Worm (Caenorhabditis elegans) whole organism, L4 larva: ENCODE measurements around the gene cyn-13.

Source experiments
- F49E8.2 ChIP-seq: sonication (generic microtip); optimal IDR thresholded peaks from 2 replicates; lab custom pipeline; 2016; ENCODE audit warnings: missing compliant biosample characterization, mild to moderate bottlenecking, missing genetic modification characterization, borderline replicate concordance
- Y5F2A.4 ChIP-seq: fragments of 200-800 bp; sonication (Bioruptor generic); optimal IDR thresholded peaks from 2 replicates; lab custom pipeline; 2018; ENCODE audit warnings: mild to moderate bottlenecking, missing genetic modification characterization, missing compliant biosample characterization
- ZK546.5 ChIP-seq, 2 experiments: sonication (generic microtip); optimal IDR thresholded peaks; 2 replicates each; lab custom pipeline; 2017; ENCODE audit warnings: missing biosample characterization in 2 of 2, missing genetic modification characterization in 2 of 2
- aha-1 ChIP-seq: fragments of 150-350 bp; peaks from one replicate; lab custom pipeline; 2014; ENCODE audit warnings: missing biosample characterization, missing genetic modification characterization
- ama-1 ChIP-seq: fragments of 150-350 bp; optimal IDR thresholded peaks from 2 replicates; lab custom pipeline; 2014; ENCODE audit warnings: inconsistent platforms, mixed read lengths
- arid-1 ChIP-seq: fragments of 200-800 bp; sonication (Bioruptor generic); conservative IDR thresholded peaks from 2 replicates; pipeline ENCODE4 v1.3.6; 2022; ENCODE audit warnings: missing genetic modification reagents, missing genetic modification characterization, missing compliant biosample characterization
- ceh-32 ChIP-seq: sonication (generic microtip); optimal IDR thresholded peaks from 2 replicates; lab custom pipeline; 2016; ENCODE audit warnings: mild to moderate bottlenecking, missing genetic modification characterization, missing compliant biosample characterization; ENCODE audit not compliant: poor library complexity
- daf-16 ChIP-seq, 3 experiments: sonication (generic microtip); optimal IDR thresholded peaks; 2 replicates each; lab custom pipeline; 2016 to 2017; ENCODE audit warnings: missing genetic modification characterization in 3 of 3, missing genetic modification reagents in 3 of 3, mild to moderate bottlenecking in 2 of 3, missing compliant biosample characterization in 2 of 3, missing biosample characterization in 1 of 3, moderate library complexity in 1 of 3
- daf-19 ChIP-seq: fragments of 200-800 bp; sonication (Bioruptor generic); conservative IDR thresholded peaks from 2 replicates; pipeline ENCODE4 v1.3.6; 2022; ENCODE audit warnings: missing genetic modification characterization, missing compliant biosample characterization
- dmd-8 ChIP-seq: fragments of 200-800 bp; sonication (Bioruptor generic); IDR thresholded peaks from 2 replicates; pipeline ENCODE4 v1.3.6; 2022; ENCODE audit warnings: missing genetic modification characterization, missing compliant biosample characterization
- dpl-1 ChIP-seq: fragments of 150-350 bp; optimal IDR thresholded peaks from 2 replicates; lab custom pipeline; 2014; ENCODE audit warnings: missing biosample characterization, missing genetic modification reagents, missing genetic modification characterization
- duxl-1 ChIP-seq: sonication (generic microtip); optimal IDR thresholded peaks from 2 replicates; lab custom pipeline; 2016; ENCODE audit warnings: mild to moderate bottlenecking, missing genetic modification characterization, moderate library complexity, missing compliant biosample characterization; ENCODE audit not compliant: poor library complexity
- egl-43 ChIP-seq: fragments of 200-800 bp; sonication (Bioruptor generic); IDR thresholded peaks from 2 replicates; pipeline ENCODE4 v1.3.6; 2022; ENCODE audit warnings: missing genetic modification reagents, missing genetic modification characterization, missing compliant biosample characterization
- hif-1 ChIP-seq, 2 experiments: sonication (generic microtip); optimal IDR thresholded peaks; 2 replicates each; lab custom pipeline; 2016 to 2017; ENCODE audit warnings: missing compliant biosample characterization in 2 of 2, missing genetic modification characterization in 2 of 2, missing genetic modification reagents in 2 of 2, missing genotype in 2 of 2, mild to moderate bottlenecking in 1 of 2
- hlh-30 ChIP-seq: sonication (generic microtip); optimal IDR thresholded peaks from 2 replicates; lab custom pipeline; 2017; ENCODE audit warnings: antibody characterized with exemption, mild to moderate bottlenecking, missing genetic modification characterization, missing compliant biosample characterization; ENCODE audit not compliant: insufficient read depth
- lim-7 ChIP-seq: fragments of 200-800 bp; sonication (Bioruptor generic); IDR thresholded peaks from 2 replicates; pipeline ENCODE4 v1.3.6; 2022; ENCODE audit warnings: missing genetic modification characterization, missing compliant biosample characterization
- lin-1 ChIP-seq: fragments of 200-800 bp; sonication (Bioruptor generic); IDR thresholded peaks from 2 replicates; pipeline ENCODE4 v1.3.6; 2022; ENCODE audit warnings: missing genetic modification reagents, missing genetic modification characterization, missing compliant biosample characterization
- lin-38 ChIP-seq: fragments of 200-800 bp; sonication (Bioruptor generic); IDR thresholded peaks from 2 replicates; pipeline ENCODE4 v1.3.6; 2022; ENCODE audit warnings: missing genetic modification reagents, missing genetic modification characterization, missing compliant biosample characterization
- lir-3 ChIP-seq: sonication (generic microtip); optimal IDR thresholded peaks from 2 replicates; lab custom pipeline; 2016; ENCODE audit warnings: mild to moderate bottlenecking, missing genetic modification characterization, missing compliant biosample characterization
- madf-5 ChIP-seq, 2 experiments: fragments of 200-800 bp; sonication (Bioruptor generic); IDR thresholded peaks; 2 replicates each; pipeline ENCODE4 v1.3.6; 2022; ENCODE audit warnings: missing compliant biosample characterization in 2 of 2, missing genetic modification characterization in 2 of 2
- madf-9 ChIP-seq: fragments of 200-800 bp; sonication (Bioruptor generic); conservative IDR thresholded peaks from 2 replicates; pipeline ENCODE4 v1.3.6; 2022; ENCODE audit warnings: missing genetic modification reagents, missing genetic modification characterization, missing compliant biosample characterization
- mes-2 ChIP-seq: sonication (generic microtip); optimal IDR thresholded peaks from 2 replicates; lab custom pipeline; 2016; ENCODE audit warnings: missing genotype, mild to moderate bottlenecking, missing genetic modification characterization, missing compliant biosample characterization; ENCODE audit not compliant: poor library complexity, severe bottlenecking
- nhr-237 ChIP-seq: sonication (generic microtip); optimal IDR thresholded peaks from 2 replicates; lab custom pipeline; 2017; ENCODE audit warnings: missing biosample characterization, missing genetic modification characterization
- nhr-25 ChIP-seq: sonication (generic microtip); optimal IDR thresholded peaks from 2 replicates; lab custom pipeline; 2017; ENCODE audit warnings: missing genetic modification characterization, mild to moderate bottlenecking, missing compliant biosample characterization, antibody characterized with exemption, moderate library complexity, borderline replicate concordance; ENCODE audit not compliant: insufficient read depth
- nhr-28 ChIP-seq: fragments of 150-350 bp; optimal IDR thresholded peaks from 2 replicates; lab custom pipeline; 2014; ENCODE audit warnings: missing biosample characterization, missing genetic modification characterization
- nhr-41 ChIP-seq: fragments of 200-800 bp; sonication (Bioruptor generic); IDR thresholded peaks from 2 replicates; pipeline ENCODE4 v1.3.6; 2022; ENCODE audit warnings: missing genetic modification reagents, missing genetic modification characterization, missing compliant biosample characterization
- nhr-48 ChIP-seq: sonication (generic microtip); optimal IDR thresholded peaks from 2 replicates; lab custom pipeline; 2016; ENCODE audit warnings: mild to moderate bottlenecking, missing genetic modification characterization, missing compliant biosample characterization
- nhr-76 ChIP-seq: fragments of 150-350 bp; optimal IDR thresholded peaks from 2 replicates; lab custom pipeline; 2014; ENCODE audit warnings: missing biosample characterization, missing genetic modification characterization
- nhr-77 ChIP-seq: fragments of 150-350 bp; optimal IDR thresholded peaks from 2 replicates; lab custom pipeline; 2014; ENCODE audit warnings: missing biosample characterization, missing genetic modification characterization
- pha-4 ChIP-seq, 2 experiments: fragments of 150-350 bp in 1 of 2; fragments of 200-800 bp in 1 of 2; sonication (Bioruptor generic) in 1 of 2; IDR thresholded peaks in 1 of 2; optimal IDR thresholded peaks in 1 of 2; 2 replicates each; pipeline versions ENCODE4 v1.3.6 to Lab custom; 2014 to 2022; ENCODE audit warnings: missing genetic modification characterization in 2 of 2, missing genetic modification reagents in 2 of 2, missing biosample characterization in 1 of 2, missing compliant biosample characterization in 1 of 2
- rbr-2 ChIP-seq: sonication (generic microtip); optimal IDR thresholded peaks from 2 replicates; lab custom pipeline; 2016; ENCODE audit warnings: missing genotype, missing genetic modification characterization, missing compliant biosample characterization
- sdz-12 ChIP-seq: fragments of 200-800 bp; sonication (Bioruptor generic); optimal IDR thresholded peaks from 2 replicates; lab custom pipeline; 2018; ENCODE audit warnings: mild to moderate bottlenecking, missing genetic modification characterization, missing compliant biosample characterization
- skn-1 ChIP-seq: fragments of 150-350 bp; optimal IDR thresholded peaks from 2 replicates; lab custom pipeline; 2014; ENCODE audit warnings: missing biosample characterization, missing genetic modification characterization
- spr-1 ChIP-seq: sonication (generic microtip); optimal IDR thresholded peaks from 2 replicates; lab custom pipeline; 2016; ENCODE audit warnings: mild to moderate bottlenecking, missing genetic modification characterization, missing compliant biosample characterization
- unc-130 ChIP-seq: sonication (generic microtip); optimal IDR thresholded peaks from 2 replicates; lab custom pipeline; 2016; ENCODE audit warnings: missing genetic modification reagents, missing genetic modification characterization, missing compliant biosample characterization
- unc-62 ChIP-seq, 3 experiments: fragments of 150-350 bp in 1 of 3; sonication (generic microtip); optimal IDR thresholded peaks in 2 of 3; peaks in 1 of 3; 1 replicate in 1 of 3; 2 replicates in 2 of 3; lab custom pipeline; 2014 to 2017; ENCODE audit warnings: missing biosample characterization in 3 of 3, missing genetic modification characterization in 3 of 3, missing genetic modification reagents in 3 of 3, missing genotype in 1 of 3
- vab-7 ChIP-seq: fragments of 200-800 bp; sonication (Bioruptor generic); IDR thresholded peaks from 2 replicates; pipeline ENCODE4 v1.3.6; 2022; ENCODE audit warnings: missing genetic modification reagents, missing genetic modification characterization, missing compliant biosample characterization
- zfp-2 ChIP-seq: sonication (generic microtip); optimal IDR thresholded peaks from 2 replicates; lab custom pipeline; 2016; ENCODE audit warnings: mild to moderate bottlenecking, missing genetic modification characterization, missing compliant biosample characterization
- zip-2 ChIP-seq: fragments of 150-350 bp; optimal IDR thresholded peaks from 2 replicates; lab custom pipeline; 2014; ENCODE audit warnings: missing biosample characterization, missing genetic modification characterization

Gene cyn-13

ce11 chrIV:17103116-17103515 lies 13.3 kb downstream of the cyn-13 start:
- no peak for TF ChIP-seq Y5F2A.4 (GFP tag; lab: Kevin White, UChicago)
- TF ChIP-seq nhr-237 (tag; lab: Kevin White, UChicago), result no peak
- TF ChIP-seq ceh-32 (tag; lab: Kevin White, UChicago), result no peak
- TF ChIP-seq aha-1 (tag; lab: Kevin White, UChicago), result peak; percentile 77
- TF ChIP-seq lin-38 (GFP tag; lab: Robert Waterston, UW), result no peak
- peak in 1 of 2 experiments; percentile 50 for TF ChIP-seq unc-62 (GFP tag; optimal IDR thresholded peaks at IDR 0.05 in 1 of 2; lab: Kevin White, UChicago)
- no peak for TF ChIP-seq unc-62 (tag; optimal IDR thresholded peaks at IDR 0.05; lab: Kevin White, UChicago)

DNA sequence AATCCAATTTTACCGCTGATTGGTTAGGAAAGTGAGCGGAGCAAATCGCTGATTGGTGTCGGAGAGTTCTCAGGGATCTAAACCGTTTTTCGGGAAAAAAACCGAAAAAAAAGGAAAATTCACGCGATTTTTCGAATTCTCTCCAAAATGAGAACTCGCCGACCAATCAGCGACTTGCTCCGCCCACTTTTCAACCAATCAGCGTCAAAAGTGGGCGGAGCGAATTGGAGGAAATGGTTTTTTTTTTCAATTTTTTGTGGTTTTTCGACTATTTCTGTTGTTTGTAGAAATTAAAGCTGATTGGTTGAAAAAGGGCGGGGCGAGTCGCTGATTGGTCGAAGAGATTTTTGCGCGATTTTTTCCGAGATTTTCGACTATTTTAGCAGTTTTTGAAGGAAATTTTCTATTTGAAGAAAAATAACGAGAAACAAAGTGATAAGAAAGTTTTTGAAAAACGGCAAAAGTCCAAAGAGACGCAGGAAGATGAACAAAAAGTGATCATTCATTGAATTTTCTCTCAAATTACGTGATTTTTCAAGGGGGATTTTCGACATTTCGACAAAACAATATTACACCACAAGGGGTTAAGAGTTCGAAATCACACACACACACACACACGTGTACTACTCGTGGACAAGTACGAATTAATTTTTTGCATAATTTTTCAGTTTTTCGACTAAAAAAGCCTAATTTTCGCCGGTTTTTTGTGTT lies 15.7 kb downstream of the cyn-13 start:
- TF ChIP-seq aha-1 (tag; lab: Kevin White, UChicago) (peak; percentile 88), daf-16 (GFP tag; optimal IDR thresholded peaks at IDR 0.05; lab: Kevin White, UChicago) (no peak), daf-16 (tag; optimal IDR thresholded peaks at IDR 0.05; lab: Kevin White, UChicago) (peak; percentile 16), hif-1 (tag; optimal IDR thresholded peaks at IDR 0.05; lab: Kevin White, UChicago) (peak in 1 of 2 experiments; percentile 70), ZK546.5 (tag; optimal IDR thresholded peaks at IDR 0.05; lab: Kevin White, UChicago) (no peak), madf-5 (GFP tag; IDR thresholded peaks at IDR 0.05; lab: Robert Waterston, UW) (no peak), zip-2 (tag; lab: Kevin White, UChicago) (no peak), spr-1 (no peak), unc-130 (GFP tag; lab: Kevin White, UChicago) (no peak), sdz-12 (no peak), F49E8.2 (tag; lab: Kevin White, UChicago) (no peak), vab-7 (GFP tag; lab: Robert Waterston, UW) (no peak), nhr-77 (no peak), lir-3 (no peak), daf-19 (GFP tag; lab: Robert Waterston, UW) (no peak), nhr-28 (tag; lab: Kevin White, UChicago) (peak; percentile 4), egl-43 (GFP tag; lab: Robert Waterston, UW) (no peak), hlh-30 (tag; lab: Kevin White, UChicago) (peak; percentile 30), lin-1 (GFP tag; lab: Robert Waterston, UW) (no peak), ama-1 (no peak), lim-7 (no peak), dmd-8 (no peak), nhr-48 (tag; lab: Kevin White, UChicago) (no peak), madf-9 (GFP tag; lab: Robert Waterston, UW) (no peak), arid-1 (GFP tag; lab: Robert Waterston, UW) (no peak), skn-1 (tag; lab: Kevin White, UChicago) (no peak), duxl-1 (tag; lab: Kevin White, UChicago) (no peak)
- TF ChIP-seq, all 104 proteins: peak for 5

DNA sequence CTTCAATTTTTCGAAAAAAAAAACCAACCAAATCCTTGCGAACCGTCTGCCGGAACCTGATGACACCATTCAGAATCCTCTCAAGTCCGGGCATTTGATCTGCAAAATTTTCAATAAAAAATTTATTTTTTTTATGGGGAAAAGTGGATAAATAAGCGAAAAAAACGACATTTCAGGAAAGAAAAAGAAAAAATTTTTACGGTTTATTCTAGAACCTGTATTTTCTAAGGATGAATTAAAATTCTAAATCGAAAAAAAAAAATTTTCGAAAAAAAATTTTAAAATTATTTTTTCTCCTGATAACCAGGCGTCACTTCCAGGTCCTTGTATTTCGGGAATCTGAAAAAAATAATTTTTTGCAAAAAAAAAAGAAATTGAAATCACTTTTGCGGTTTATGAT lies 16.3 kb downstream of the cyn-13 start, which contains the start of gene bca-2:
Gene bca-2, minus strand, starts transcription at position 101 of the 400 bp plus-strand sequence.
- TF ChIP-seq nhr-41 (GFP tag; lab: Robert Waterston, UW), result no peak
- TF ChIP-seq nhr-76 (tag; lab: Kevin White, UChicago), result no peak
- no peak for TF ChIP-seq sdz-12
- TF ChIP-seq zfp-2 (tag; lab: Kevin White, UChicago), result no peak
- no peak for TF ChIP-seq unc-62 (GFP tag; optimal IDR thresholded peaks at IDR 0.05 in 1 of 2; lab: Kevin White, UChicago)
- no peak for TF ChIP-seq unc-62 (tag; optimal IDR thresholded peaks at IDR 0.05; lab: Kevin White, UChicago)
- no peak for TF ChIP-seq dpl-1
- no peak for TF ChIP-seq rbr-2
- TF ChIP-seq mes-2 (tag; lab: Kevin White, UChicago), result no peak
- no peak for TF ChIP-seq pha-4 (GFP tag; IDR thresholded peaks at IDR 0.05; lab: Robert Waterston, UW)
- TF ChIP-seq pha-4 (tag; optimal IDR thresholded peaks at IDR 0.05; lab: Kevin White, UChicago), result no peak
- no peak for TF ChIP-seq nhr-25 (tag; lab: Kevin White, UChicago)
- TF ChIP-seq, all 104 proteins: peak for 0
